Worm (Caenorhabditis elegans) whole organism, young adult: ENCODE measurements around the gene Y61A9LA.3.

Experiments
- B0261.1 ChIP-seq: sonication (generic microtip); optimal IDR thresholded peaks from 2 replicates; lab custom pipeline; 2016; ENCODE audit warnings: mild to moderate bottlenecking, missing genetic modification characterization, moderate library complexity, missing compliant biosample characterization
- C17E4.6 ChIP-seq: fragments of 200-800 bp; sonication (Bioruptor generic); IDR thresholded peaks from 2 replicates; pipeline ENCODE4 v1.3.6; 2022; ENCODE audit warnings: missing genetic modification reagents, missing genetic modification characterization, missing compliant biosample characterization
- D2030.7 ChIP-seq: fragments of 200-800 bp; sonication (Bioruptor generic); IDR thresholded peaks from 2 replicates; pipeline ENCODE4 v1.3.6; 2022; ENCODE audit warnings: missing genetic modification reagents, missing genetic modification characterization, missing compliant biosample characterization
- F23B12.7 ChIP-seq: sonication (generic microtip); optimal IDR thresholded peaks from 2 replicates; lab custom pipeline; 2017; ENCODE audit warnings: missing genetic modification characterization, mild to moderate bottlenecking, missing compliant biosample characterization, antibody characterized with exemption, moderate library complexity; ENCODE audit not compliant: insufficient read depth
- T07F8.4 ChIP-seq: sonication (generic microtip); optimal IDR thresholded peaks from 2 replicates; lab custom pipeline; 2016; ENCODE audit warnings: mild to moderate bottlenecking, missing genetic modification characterization, moderate library complexity, missing compliant biosample characterization
- Y53G8AR.9 ChIP-seq: fragments of 200-800 bp; sonication (Bioruptor generic); conservative IDR thresholded peaks from 2 replicates; pipeline ENCODE4 v1.3.6; 2022; ENCODE audit warnings: missing genetic modification reagents, missing genetic modification characterization, missing compliant biosample characterization
- Y79H2A.3 ChIP-seq: fragments of 200-800 bp; sonication (Bioruptor generic); conservative IDR thresholded peaks from 2 replicates; pipeline ENCODE4 v1.3.6; 2022; ENCODE audit warnings: missing genetic modification reagents, missing genetic modification characterization, missing compliant biosample characterization
- ama-1 ChIP-seq, 3 experiments: fragments of 150-350 bp in 1 of 3; sonication (generic microtip) in 2 of 3; optimal IDR thresholded peaks; 2 replicates each; lab custom pipeline; 2014 to 2018; ENCODE audit warnings: missing biosample characterization in 2 of 3, missing genetic modification characterization in 2 of 3, missing genetic modification reagents in 2 of 3
- attf-3 ChIP-seq: fragments of 200-800 bp; sonication (Bioruptor generic); conservative IDR thresholded peaks from 2 replicates; pipeline ENCODE4 v1.3.6; 2022; ENCODE audit warnings: missing genetic modification reagents, missing genetic modification characterization, missing compliant biosample characterization
- cebp-1 ChIP-seq, 2 experiments: fragments of 200-800 bp in 1 of 2; sonication (Bioruptor generic) in 1 of 2; sonication (generic microtip) in 1 of 2; IDR thresholded peaks in 1 of 2; optimal IDR thresholded peaks in 1 of 2; 2 replicates each; pipeline versions ENCODE4 v1.3.6 to Lab custom; 2017 to 2022; ENCODE audit warnings: missing compliant biosample characterization in 2 of 2, missing genetic modification characterization in 2 of 2, mild to moderate bottlenecking in 1 of 2, missing genetic modification reagents in 1 of 2, moderate library complexity in 1 of 2
- chd-7 ChIP-seq: sonication (generic microtip); optimal IDR thresholded peaks from 2 replicates; lab custom pipeline; 2016; ENCODE audit warnings: mild to moderate bottlenecking, missing genetic modification characterization, moderate library complexity, missing compliant biosample characterization
- dpff-1 ChIP-seq: sonication (generic microtip); optimal IDR thresholded peaks from 2 replicates; lab custom pipeline; 2017; ENCODE audit warnings: mild to moderate bottlenecking, missing genetic modification characterization, missing compliant biosample characterization
- dpl-1 ChIP-seq: fragments of 150-350 bp; optimal IDR thresholded peaks from 2 replicates; lab custom pipeline; 2014; ENCODE audit warnings: missing biosample characterization, missing genetic modification reagents, missing genetic modification characterization
- ekl-4 ChIP-seq: fragments of 200-800 bp; sonication (Bioruptor generic); IDR thresholded peaks from 2 replicates; pipeline ENCODE4 v1.3.6; 2022; ENCODE audit warnings: missing genetic modification reagents, missing genetic modification characterization, missing compliant biosample characterization
- ets-4 ChIP-seq: fragments of 200-800 bp; sonication (Bioruptor generic); optimal IDR thresholded peaks from 2 replicates; lab custom pipeline; 2018; ENCODE audit warnings: mild to moderate bottlenecking, missing genetic modification characterization, missing compliant biosample characterization
- hmg-1.2 ChIP-seq: fragments of 200-800 bp; sonication (Bioruptor generic); IDR thresholded peaks from 2 replicates; pipeline ENCODE4 v1.3.6; 2022; ENCODE audit warnings: missing genetic modification reagents, missing genetic modification characterization, missing compliant biosample characterization
- hrde-1 ChIP-seq: sonication (generic microtip); optimal IDR thresholded peaks from 2 replicates; lab custom pipeline; 2016; ENCODE audit warnings: missing genetic modification characterization, mild to moderate bottlenecking, missing compliant biosample characterization, moderate library complexity, missing genotype, missing genetic modification reagents, borderline replicate concordance
- let-607 ChIP-seq, 2 experiments: fragments of 200-800 bp in 1 of 2; sonication (Bioruptor generic) in 1 of 2; sonication (generic microtip) in 1 of 2; optimal IDR thresholded peaks; 2 replicates each; lab custom pipeline; 2016 to 2018; ENCODE audit warnings: mild to moderate bottlenecking in 2 of 2, missing compliant biosample characterization in 2 of 2, missing genetic modification characterization in 2 of 2, moderate library complexity in 2 of 2, missing genotype in 1 of 2
- lin-26 ChIP-seq: fragments of 200-800 bp; sonication (Bioruptor generic); IDR thresholded peaks from 2 replicates; pipeline ENCODE4 v1.3.6; 2022; ENCODE audit warnings: missing genetic modification reagents, missing genetic modification characterization, missing compliant biosample characterization
- lin-54 ChIP-seq: fragments of 200-800 bp; sonication (Bioruptor generic); optimal IDR thresholded peaks from 2 replicates; lab custom pipeline; 2018; ENCODE audit warnings: mild to moderate bottlenecking, missing genetic modification characterization, missing compliant biosample characterization
- lir-1 ChIP-seq: fragments of 200-800 bp; sonication (Bioruptor generic); conservative IDR thresholded peaks from 2 replicates; pipeline ENCODE4 v1.3.6; 2022; ENCODE audit warnings: missing genetic modification reagents, missing genetic modification characterization, missing compliant biosample characterization
- lsl-1 ChIP-seq: fragments of 200-800 bp; sonication (Bioruptor generic); optimal IDR thresholded peaks from 2 replicates; lab custom pipeline; 2018; ENCODE audit warnings: mild to moderate bottlenecking, missing genetic modification characterization, moderate library complexity, missing compliant biosample characterization
- mcd-1 ChIP-seq: fragments of 200-800 bp; sonication (Bioruptor generic); IDR thresholded peaks from 2 replicates; pipeline ENCODE4 v1.3.6; 2022; ENCODE audit warnings: missing genetic modification reagents, missing genetic modification characterization, missing compliant biosample characterization
- mxl-1 ChIP-seq: sonication (generic microtip); optimal IDR thresholded peaks from 2 replicates; lab custom pipeline; 2016; ENCODE audit warnings: missing genetic modification characterization, missing compliant biosample characterization
- nfya-2 ChIP-seq: fragments of 200-800 bp; sonication (Bioruptor generic); IDR thresholded peaks from 2 replicates; pipeline ENCODE4 v1.3.6; 2022; ENCODE audit warnings: missing genetic modification reagents, missing genetic modification characterization, missing compliant biosample characterization
- nfyb-1 ChIP-seq: fragments of 200-800 bp; sonication (Bioruptor generic); IDR thresholded peaks from 2 replicates; pipeline ENCODE4 v1.3.6; 2022; ENCODE audit warnings: missing genetic modification reagents, missing genetic modification characterization, missing compliant biosample characterization
- nhr-80 ChIP-seq: sonication (generic microtip); optimal IDR thresholded peaks from 2 replicates; lab custom pipeline; 2016; ENCODE audit warnings: missing genetic modification characterization, missing compliant biosample characterization
- repo-1 ChIP-seq: sonication (generic microtip); optimal IDR thresholded peaks from 2 replicates; lab custom pipeline; 2017; ENCODE audit warnings: mild to moderate bottlenecking, missing genetic modification characterization, missing compliant biosample characterization
- snpc-4 ChIP-seq, 5 experiments: fragments of 150-350 bp in 1 of 5; sonication (generic microtip) in 4 of 5; optimal IDR thresholded peaks; 2 replicates each; lab custom pipeline; 2014 to 2018; ENCODE audit warnings: missing genetic modification characterization in 5 of 5, missing biosample characterization in 3 of 5, antibody characterized with exemption in 2 of 5, mild to moderate bottlenecking in 2 of 5, missing compliant biosample characterization in 2 of 5, missing genotype in 2 of 5, moderate library complexity in 2 of 5, missing genetic modification reagents in 1 of 5
- unc-130 ChIP-seq: sonication (generic microtip); optimal IDR thresholded peaks from 2 replicates; lab custom pipeline; 2016; ENCODE audit warnings: missing genetic modification reagents, missing genetic modification characterization, missing compliant biosample characterization
- ztf-22 ChIP-seq: fragments of 200-800 bp; sonication (Bioruptor generic); optimal IDR thresholded peaks from 2 replicates; lab custom pipeline; 2018; ENCODE audit warnings: mild to moderate bottlenecking, missing genetic modification characterization, moderate library complexity, missing compliant biosample characterization

The Y61A9LA.3 gene

ce11 chrV:4615802-4616201 is 44.9 kb downstream of the Y61A9LA.3 start, which contains the start of the genes Y61A9LA.10 and F54D11.4 (continued):
- TF ChIP-seq F23B12.7 (tag; lab: Kevin White, UChicago), result peak; percentile 61
- no peak for TF ChIP-seq lin-26 (GFP tag; lab: Robert Waterston, UW)
- peak; percentile 47 for TF ChIP-seq lin-54 (GFP tag; lab: Kevin White, UChicago)
- no peak for TF ChIP-seq cebp-1 (GFP tag; IDR thresholded peaks at IDR 0.05; lab: Robert Waterston, UW)
- TF ChIP-seq cebp-1 (tag; optimal IDR thresholded peaks at IDR 0.05; lab: Kevin White, UChicago), result peak; percentile 57
- TF ChIP-seq D2030.7 (GFP tag; lab: Robert Waterston, UW), result 0 out of 2 replicates have a peak, but pooled peaks have one; percentile 34
- TF ChIP-seq Y53G8AR.9, result 0 out of 2 replicates have a peak, but pooled peaks have one; percentile 15
- TF ChIP-seq Y79H2A.3 (GFP tag; lab: Robert Waterston, UW), result no peak
- no peak for TF ChIP-seq lir-1 (GFP tag; lab: Robert Waterston, UW)
- TF ChIP-seq T07F8.4 (tag; lab: Kevin White, UChicago), result no peak
- TF ChIP-seq hmg-1.2 (GFP tag; lab: Robert Waterston, UW), result 0 out of 2 replicates have a peak, but pooled peaks have one; percentile 9
- TF ChIP-seq lsl-1 (GFP tag; lab: Kevin White, UChicago), result peak; percentile 49
- TF ChIP-seq chd-7 (tag; lab: Kevin White, UChicago), result no peak
- TF ChIP-seq dpl-1 (GFP tag; lab: Kevin White, UChicago), result peak; percentile 44
- TF ChIP-seq repo-1 (tag; lab: Kevin White, UChicago), result peak; percentile 1
- no peak for TF ChIP-seq snpc-4 (GFP tag; optimal IDR thresholded peaks at IDR 0.05; lab: Kevin White, UChicago)
- peak in 1 of 4 experiments; percentile 44 for TF ChIP-seq snpc-4 (tag; optimal IDR thresholded peaks at IDR 0.05; lab: Kevin White, UChicago)
- TF ChIP-seq ets-4 (GFP tag; lab: Kevin White, UChicago), result no peak
- TF ChIP-seq B0261.1, result no peak
- TF ChIP-seq nhr-80 (tag; lab: Kevin White, UChicago), result no peak
- TF ChIP-seq ekl-4 (GFP tag; lab: Robert Waterston, UW), result no peak
- TF ChIP-seq ztf-22 (GFP tag; lab: Kevin White, UChicago), result no peak

ce11 chrV:4617260-4617659 is 46.3 kb downstream of the Y61A9LA.3 start, which contains the start of gene sumv-2:
TSS of gene sumv-2 (plus strand) at chrV:4617560.
- TF ChIP-seq dpff-1 (tag; lab: Kevin White, UChicago) (no peak), mxl-1 (tag; lab: Kevin White, UChicago) (no peak), nfya-2 (no peak), unc-130 (GFP tag; lab: Kevin White, UChicago) (no peak), mcd-1 (GFP tag; lab: Robert Waterston, UW) (no peak), attf-3 (GFP tag; lab: Robert Waterston, UW) (no peak), hrde-1 (tag; lab: Kevin White, UChicago) (no peak), C17E4.6 (no peak)

ce11 chrV:4623535-4623934 is 52.6 kb downstream of the Y61A9LA.3 start:
- TF ChIP-seq ama-1 (optimal IDR thresholded peaks at IDR 0.05; lab: Kevin White, UChicago) (no peak), ama-1 (GFP tag; optimal IDR thresholded peaks at IDR 0.05; lab: Kevin White, UChicago) (no peak)

DNA sequence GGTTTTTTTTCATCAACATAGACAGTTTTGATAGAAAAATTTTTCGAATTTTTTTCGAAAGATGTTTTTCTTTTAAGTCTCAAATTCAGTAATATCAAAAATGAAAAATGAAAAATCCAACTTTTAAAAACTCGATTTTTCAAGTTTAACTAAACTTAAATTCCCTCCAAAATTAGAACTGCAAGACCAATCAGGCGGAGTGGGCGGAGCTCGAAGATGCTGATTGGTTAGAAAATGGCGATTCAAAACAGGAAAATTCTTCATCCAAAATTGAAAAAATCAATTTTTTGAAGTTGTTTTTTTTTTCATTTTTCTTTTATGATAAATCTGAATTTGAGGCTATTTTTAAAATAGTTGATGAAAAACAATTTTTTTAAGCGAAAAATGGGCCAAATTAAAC is 53.8 kb downstream of the Y61A9LA.3 start:
- TF ChIP-seq let-607 (tag; optimal IDR thresholded peaks at IDR 0.05; lab: Kevin White, UChicago), result no peak
- peak; percentile 75 for TF ChIP-seq nfyb-1 (GFP tag; lab: Robert Waterston, UW)
